Worm (Caenorhabditis elegans): ENCODE data around the gene str-161.
"Not testable (repeated sequence)": the region's sequence is repeated elsewhere in the genome, so short reads cannot be mapped to it uniquely, and the experiment has no call there.

ce11 chrIV:4897707-4898106, 6.2 kb downstream of the str-161 start:
- not testable (repeated sequence) for TF ChIP-seq lin-26 (GFP tag; IDR thresholded peaks at IDR 0.05); attf-3 (GFP tag; conservative IDR thresholded peaks at IDR 0.05); attf-6 (GFP tag; IDR thresholded peaks at IDR 0.05); B0336.3 (GFP tag; IDR thresholded peaks at IDR 0.05); ceh-40 (GFP tag; IDR thresholded peaks at IDR 0.05); lir-1 (GFP tag; conservative IDR thresholded peaks at IDR 0.05); cebp-2 (GFP tag; IDR thresholded peaks at IDR 0.05); unc-62 (GFP tag; optimal IDR thresholded peaks at IDR 0.05); ztf-18 (tag; optimal IDR thresholded peaks at IDR 0.05); pbrm-1 (GFP tag; IDR thresholded peaks at IDR 0.05); pha-4 (tag; optimal IDR thresholded peaks at IDR 0.05); hrde-1 (tag; optimal IDR thresholded peaks at IDR 0.05; ENCODE audit: borderline replicate concordance); Y79H2A.3 (GFP tag; conservative IDR thresholded peaks at IDR 0.05); nhr-120 (GFP tag; IDR thresholded peaks at IDR 0.05)

All from whole organism, young adult.